Fruit fly (Drosophila melanogaster) whole organism, prepupa: ENCODE measurements around the gene HP4.

Experiments used
- Blimp-1 ChIP-seq: fragments of 200-800 bp; sonication (Bioruptor generic); optimal IDR thresholded peaks from 3 replicates; lab custom pipeline; 2017; ENCODE audit warnings: missing biosample characterization, missing genetic modification characterization, mild to moderate bottlenecking, moderate library complexity, missing genetic modification reagents
- CG10631 ChIP-seq: fragments of 200-800 bp; sonication (Bioruptor generic); optimal IDR thresholded peaks from 2 replicates; lab custom pipeline; 2016; ENCODE audit warnings: missing biosample characterization, missing genetic modification characterization
- CG10669 ChIP-seq: fragments of 200-800 bp; sonication (Bioruptor generic); optimal IDR thresholded peaks from 3 replicates; lab custom pipeline; 2018; ENCODE audit warnings: missing biosample characterization, mild to moderate bottlenecking, missing genetic modification characterization, moderate library complexity
- CG11294 ChIP-seq: fragments of 200-800 bp; sonication (Bioruptor generic); IDR thresholded peaks from 2 replicates; pipeline ENCODE4 v1.3.6; 2022; ENCODE audit warnings: missing biosample characterization, missing genetic modification characterization
- CG11902 ChIP-seq: fragments of 200-800 bp; sonication (Bioruptor generic); optimal IDR thresholded peaks from 3 replicates; lab custom pipeline; 2016; ENCODE audit warnings: missing biosample characterization, missing genetic modification characterization
- CG1621 ChIP-seq: fragments of 200-800 bp; sonication (Bioruptor generic); optimal IDR thresholded peaks from 3 replicates; lab custom pipeline; 2018; ENCODE audit warnings: missing biosample characterization, mild to moderate bottlenecking, missing genetic modification characterization
- CG16779 ChIP-seq: fragments of 200-800 bp; sonication (Bioruptor generic); optimal IDR thresholded peaks from 3 replicates; lab custom pipeline; 2017; ENCODE audit warnings: missing biosample characterization, mild to moderate bottlenecking, missing genetic modification characterization
- CG3032 ChIP-seq: fragments of 200-800 bp; optimal IDR thresholded peaks from 2 replicates; lab custom pipeline; 2019; ENCODE audit warnings: missing biosample characterization, mild to moderate bottlenecking, missing genetic modification characterization, moderate library complexity
- CG31627 ChIP-seq: fragments of 200-800 bp; sonication (Bioruptor generic); optimal IDR thresholded peaks from 3 replicates; lab custom pipeline; 2016; ENCODE audit warnings: missing biosample characterization, missing genetic modification characterization
- CG34406 ChIP-seq: fragments of 200-800 bp; sonication (Bioruptor generic); optimal IDR thresholded peaks from 3 replicates; lab custom pipeline; 2016; ENCODE audit warnings: missing biosample characterization, missing genetic modification characterization
- CG3919 ChIP-seq: fragments of 200-800 bp; sonication (Bioruptor generic); optimal IDR thresholded peaks from 3 replicates; lab custom pipeline; 2016; ENCODE audit warnings: missing biosample characterization, missing genetic modification characterization
- CG4318 ChIP-seq: fragments of 200-800 bp; sonication (Bioruptor generic); optimal IDR thresholded peaks from 3 replicates; lab custom pipeline; 2017; ENCODE audit warnings: missing biosample characterization, mild to moderate bottlenecking, missing genetic modification characterization
- CG6792 ChIP-seq: fragments of 200-800 bp; sonication (Bioruptor generic); optimal IDR thresholded peaks from 3 replicates; lab custom pipeline; 2016; ENCODE audit warnings: missing biosample characterization, missing genetic modification characterization
- CG6808 ChIP-seq: fragments of 200-800 bp; sonication (Bioruptor generic); optimal IDR thresholded peaks from 3 replicates; lab custom pipeline; 2017; ENCODE audit warnings: missing biosample characterization, missing genetic modification characterization, mild to moderate bottlenecking, moderate library complexity, missing genetic modification reagents
- CG6854 ChIP-seq: fragments of 200-800 bp; sonication (Bioruptor generic); optimal IDR thresholded peaks from 2 replicates; lab custom pipeline; 2017; ENCODE audit warnings: missing biosample characterization, mild to moderate bottlenecking, missing genetic modification characterization
- CG7368 ChIP-seq: fragments of 200-800 bp; sonication (Bioruptor generic); optimal IDR thresholded peaks from 3 replicates; lab custom pipeline; 2016; ENCODE audit warnings: missing biosample characterization, missing genetic modification characterization
- CG8119 ChIP-seq: fragments of 200-800 bp; sonication (Bioruptor generic); IDR thresholded peaks from 3 replicates; pipeline ENCODE4 v1.3.6; 2022; ENCODE audit warnings: missing biosample characterization, missing genetic modification characterization
- CG8319 ChIP-seq: fragments of 200-800 bp; sonication (Bioruptor generic); optimal IDR thresholded peaks from 3 replicates; lab custom pipeline; 2016; ENCODE audit warnings: missing biosample characterization, missing genetic modification characterization
- CG8632 ChIP-seq: fragments of 200-800 bp; sonication (Bioruptor generic); optimal IDR thresholded peaks from 3 replicates; lab custom pipeline; 2016; ENCODE audit warnings: missing biosample characterization, missing genetic modification characterization
- Eip75B ChIP-seq: fragments of 200-800 bp; sonication (Bioruptor generic); optimal IDR thresholded peaks from 3 replicates; lab custom pipeline; 2016; ENCODE audit warnings: missing biosample characterization, missing genetic modification characterization
- Eip78C ChIP-seq: fragments of 200-800 bp; sonication (Bioruptor generic); peaks from one replicate; lab custom pipeline; 2016; ENCODE audit warnings: missing biosample characterization, missing genetic modification characterization
- Ets21C ChIP-seq: fragments of 200-800 bp; sonication (Bioruptor generic); optimal IDR thresholded peaks from 3 replicates; lab custom pipeline; 2016; ENCODE audit warnings: missing biosample characterization, missing genetic modification characterization
- Hr39 ChIP-seq: fragments of 200-800 bp; sonication (Bioruptor generic); optimal IDR thresholded peaks from 2 replicates; lab custom pipeline; 2016; ENCODE audit warnings: missing biosample characterization, missing genetic modification characterization
- Hr4 ChIP-seq: fragments of 200-800 bp; sonication (Bioruptor generic); optimal IDR thresholded peaks from 3 replicates; lab custom pipeline; 2016; ENCODE audit warnings: missing biosample characterization, missing genetic modification characterization
- Lpt ChIP-seq: fragments of 200-800 bp; sonication (Bioruptor generic); optimal IDR thresholded peaks from 3 replicates; lab custom pipeline; 2016; ENCODE audit warnings: missing biosample characterization, missing genetic modification characterization
- Met ChIP-seq: fragments of 200-800 bp; sonication (Bioruptor generic); optimal IDR thresholded peaks from 3 replicates; lab custom pipeline; 2016; ENCODE audit warnings: missing biosample characterization, missing genetic modification characterization
- OdsH ChIP-seq: fragments of 200-800 bp; sonication (Bioruptor generic); optimal IDR thresholded peaks from 3 replicates; lab custom pipeline; 2016; ENCODE audit warnings: missing biosample characterization, missing genetic modification characterization
- Smox ChIP-seq: fragments of 200-800 bp; sonication (Bioruptor generic); optimal IDR thresholded peaks from 3 replicates; lab custom pipeline; 2016; ENCODE audit warnings: missing biosample characterization, missing genetic modification characterization
- Sox102F ChIP-seq: fragments of 200-800 bp; sonication (Bioruptor generic); optimal IDR thresholded peaks from 2 replicates; lab custom pipeline; 2016; ENCODE audit warnings: missing biosample characterization, mild to moderate bottlenecking, missing genetic modification characterization
- Sox14 ChIP-seq: fragments of 200-800 bp; sonication (Bioruptor generic); optimal IDR thresholded peaks from 3 replicates; lab custom pipeline; 2016; ENCODE audit warnings: missing biosample characterization, missing genetic modification characterization
- Sox15 ChIP-seq: fragments of 200-800 bp; sonication (Bioruptor generic); optimal IDR thresholded peaks from 3 replicates; lab custom pipeline; 2016; ENCODE audit warnings: missing biosample characterization, missing genetic modification characterization
- achi ChIP-seq: fragments of 200-800 bp; sonication (Bioruptor generic); optimal IDR thresholded peaks from 3 replicates; lab custom pipeline; 2016; ENCODE audit warnings: missing biosample characterization, missing genetic modification characterization
- acj6 ChIP-seq: fragments of 200-800 bp; sonication (Bioruptor generic); optimal IDR thresholded peaks from 3 replicates; lab custom pipeline; 2016; ENCODE audit warnings: missing biosample characterization, missing genetic modification characterization
- cyc ChIP-seq: fragments of 200-800 bp; sonication (Bioruptor generic); optimal IDR thresholded peaks from 3 replicates; lab custom pipeline; 2016; ENCODE audit warnings: missing biosample characterization, missing genetic modification characterization
- dac ChIP-seq: fragments of 200-800 bp; sonication (Bioruptor generic); optimal IDR thresholded peaks from 2 replicates; lab custom pipeline; 2017; ENCODE audit warnings: missing biosample characterization, mild to moderate bottlenecking, missing genetic modification characterization
- dsx ChIP-seq: fragments of 200-800 bp; optimal IDR thresholded peaks from 3 replicates; lab custom pipeline; 2019; ENCODE audit warnings: missing biosample characterization, mild to moderate bottlenecking, missing genetic modification characterization, moderate library complexity; ENCODE audit not compliant: poor library complexity, severe bottlenecking
- esn ChIP-seq: fragments of 200-800 bp; sonication (Bioruptor generic); optimal IDR thresholded peaks from 2 replicates; lab custom pipeline; 2016; ENCODE audit warnings: missing biosample characterization, mild to moderate bottlenecking, missing genetic modification characterization, moderate library complexity
- fd59A ChIP-seq: fragments of 200-800 bp; sonication (Bioruptor generic); optimal IDR thresholded peaks from 2 replicates; lab custom pipeline; 2017; ENCODE audit warnings: missing biosample characterization, mild to moderate bottlenecking, missing genetic modification characterization, missing genetic modification reagents
- fd85E ChIP-seq: fragments of 200-800 bp; sonication (Bioruptor generic); optimal IDR thresholded peaks from 3 replicates; lab custom pipeline; 2016; ENCODE audit warnings: missing biosample characterization, missing genetic modification characterization
- fkh ChIP-seq: fragments of 200-800 bp; sonication (Bioruptor generic); optimal IDR thresholded peaks from 3 replicates; lab custom pipeline; 2017; ENCODE audit warnings: missing biosample characterization, mild to moderate bottlenecking, missing genetic modification characterization, moderate library complexity
- lz ChIP-seq: fragments of 200-800 bp; sonication (Bioruptor generic); optimal IDR thresholded peaks from 3 replicates; lab custom pipeline; 2016; ENCODE audit warnings: missing biosample characterization, missing genetic modification characterization
- pdm3 ChIP-seq: fragments of 200-800 bp; sonication (Bioruptor generic); optimal IDR thresholded peaks from 3 replicates; lab custom pipeline; 2016; ENCODE audit warnings: missing biosample characterization, missing genetic modification characterization
- spab ChIP-seq: fragments of 200-800 bp; sonication (Bioruptor generic); optimal IDR thresholded peaks from 2 replicates; lab custom pipeline; 2017; ENCODE audit warnings: missing biosample characterization, mild to moderate bottlenecking, missing genetic modification characterization, missing genetic modification reagents
- ss ChIP-seq, 2 experiments: fragments of 200-800 bp; sonication (Bioruptor generic); optimal IDR thresholded peaks; 2 replicates in 1 of 2; 3 replicates in 1 of 2; lab custom pipeline; 2017 to 2018; ENCODE audit warnings: mild to moderate bottlenecking in 2 of 2, missing biosample characterization in 2 of 2, missing genetic modification characterization in 2 of 2, moderate library complexity in 1 of 2
- svp ChIP-seq: fragments of 200-800 bp; sonication (Bioruptor generic); peaks from one replicate; lab custom pipeline; 2016; ENCODE audit warnings: missing biosample characterization, missing genetic modification characterization
- topi ChIP-seq: fragments of 200-800 bp; sonication (Bioruptor generic); optimal IDR thresholded peaks from 3 replicates; lab custom pipeline; 2016; ENCODE audit warnings: missing biosample characterization, missing genetic modification characterization
- vri ChIP-seq: fragments of 200-800 bp; sonication (Bioruptor generic); optimal IDR thresholded peaks from 3 replicates; lab custom pipeline; 2016; ENCODE audit warnings: missing biosample characterization, mild to moderate bottlenecking, missing genetic modification characterization

The HP4 gene

dm6 chr3L:8013865-8014216 is 37.9 kb upstream of the HP4 start (continued):
- no peak for TF ChIP-seq Hr39
- no peak for TF ChIP-seq fd85E
- peak; percentile 18 for TF ChIP-seq achi
- TF ChIP-seq ss (GFP tag; optimal IDR thresholded peaks at IDR 0.05; lab: Kevin White, UChicago), result peak; percentile 86 to 97
- TF ChIP-seq cyc (GFP tag; lab: Kevin White, UChicago), result no peak
- no peak for TF ChIP-seq CG6792 (GFP tag; lab: Kevin White, UChicago)
- TF ChIP-seq fd59A (GFP tag; lab: Kevin White, UChicago), result no peak
- TF ChIP-seq Eip78C (GFP tag; lab: Kevin White, UChicago), result peak; percentile 83
- no peak for TF ChIP-seq pdm3
- no peak for TF ChIP-seq CG11902 (GFP tag; lab: Kevin White, UChicago)
- no peak for TF ChIP-seq Sox14 (GFP tag; lab: Kevin White, UChicago)
- TF ChIP-seq CG7368 (GFP tag; lab: Kevin White, UChicago), result peak; percentile 51
- TF ChIP-seq CG3032, result peak; percentile 69
- TF ChIP-seq CG8319 (GFP tag; lab: Kevin White, UChicago), result no peak
- TF ChIP-seq Sox102F (GFP tag; lab: Kevin White, UChicago), result no peak
- TF ChIP-seq Met, result no peak
- TF ChIP-seq CG10631 (GFP tag; lab: Kevin White, UChicago), result no peak
- no peak for TF ChIP-seq acj6 (GFP tag; lab: Kevin White, UChicago)
- no peak for TF ChIP-seq fkh
- no peak for TF ChIP-seq Hr4 (GFP tag; lab: Kevin White, UChicago)
- TF ChIP-seq CG3919, result peak; percentile 29
- no peak for TF ChIP-seq Blimp-1 (GFP tag; lab: Kevin White, UChicago)
- TF ChIP-seq CG6854 (GFP tag; lab: Kevin White, UChicago), result no peak
- TF ChIP-seq CG16779 (tag; lab: Kevin White, UChicago), result peak; percentile 73
- peak; percentile 20 for TF ChIP-seq CG8632 (GFP tag; lab: Kevin White, UChicago)
- TF ChIP-seq dac (GFP tag; lab: Kevin White, UChicago), result no peak
- TF ChIP-seq Eip75B (GFP tag; lab: Kevin White, UChicago), result peak; percentile 31
- no peak for TF ChIP-seq CG31627 (GFP tag; lab: Kevin White, UChicago)
- TF ChIP-seq svp, result no peak
- no peak for TF ChIP-seq Ets21C (GFP tag; lab: Kevin White, UChicago)
- TF ChIP-seq, all 60 proteins: peak for 23

dm6 chr3L:8013001-8013864 is 37.3 kb upstream of the HP4 start:
- no peak for TF ChIP-seq Ets21C (GFP tag; lab: Kevin White, UChicago)
- TF ChIP-seq Blimp-1 (GFP tag; lab: Kevin White, UChicago), result peak; percentile 36
- no peak for TF ChIP-seq CG34406 (GFP tag; lab: Kevin White, UChicago)
- TF ChIP-seq Smox (GFP tag; lab: Kevin White, UChicago), result peak; percentile 19
- peak; percentile 11 for TF ChIP-seq CG6792 (GFP tag; lab: Kevin White, UChicago)
- TF ChIP-seq achi, result peak; percentile 33
- TF ChIP-seq ss (GFP tag; optimal IDR thresholded peaks at IDR 0.05; lab: Kevin White, UChicago), result peak in 1 of 2 experiments; percentile 46
- TF ChIP-seq dsx (GFP tag; lab: Kevin White, UChicago), result peak; percentile 79
- TF ChIP-seq esn, result peak; percentile 54
- peak; percentile 31 for TF ChIP-seq CG31627 (GFP tag; lab: Kevin White, UChicago)
- peak; percentile 38 for TF ChIP-seq Sox14 (GFP tag; lab: Kevin White, UChicago)
- TF ChIP-seq fd59A (GFP tag; lab: Kevin White, UChicago), result peak; percentile 46
- TF ChIP-seq CG6808, result no peak
- TF ChIP-seq Lpt (GFP tag; lab: Kevin White, UChicago), result no peak
- TF ChIP-seq CG7368 (GFP tag; lab: Kevin White, UChicago), result no peak
- TF ChIP-seq topi (GFP tag; lab: Kevin White, UChicago), result peak; percentile 39
- peak; percentile 62 for TF ChIP-seq CG10669 (GFP tag; lab: Kevin White, UChicago)
- no peak for TF ChIP-seq vri (GFP tag; lab: Kevin White, UChicago)
- TF ChIP-seq acj6 (GFP tag; lab: Kevin White, UChicago), result no peak
- TF ChIP-seq CG11294 (GFP tag; lab: Robert Waterston, UW), result no peak
- TF ChIP-seq Sox15, result peak; percentile 9
- TF ChIP-seq pdm3, result peak; percentile 40
- peak; percentile 36 for TF ChIP-seq CG10631 (GFP tag; lab: Kevin White, UChicago)
- no peak for TF ChIP-seq CG8119 (GFP tag; lab: Robert Waterston, UW)
- TF ChIP-seq OdsH (GFP tag; lab: Kevin White, UChicago), result peak; percentile 38
- TF ChIP-seq spab (GFP tag; lab: Kevin White, UChicago), result peak; percentile 37
- peak; percentile 34 for TF ChIP-seq cyc (GFP tag; lab: Kevin White, UChicago)
- TF ChIP-seq CG4318, result no peak
- TF ChIP-seq Met, result peak; percentile 41
- TF ChIP-seq lz (GFP tag; lab: Kevin White, UChicago), result peak; percentile 27
- peak; percentile 22 for TF ChIP-seq CG1621 (tag; lab: Kevin White, UChicago)
